Worm (Caenorhabditis elegans) whole organism, L4 larva: ENCODE measurements around the gene kin-34.
A peak's percentile ranks its signal among the peaks of the same experiment; 100 is the strongest.

Experiments used
- F44E2.7 ChIP-seq: fragments of 200-800 bp; sonication (Bioruptor generic); IDR thresholded peaks from 2 replicates; pipeline ENCODE4 v2.1.2; 2022; ENCODE audit warnings: missing genetic modification characterization, missing compliant biosample characterization
- T26A8.4 ChIP-seq: fragments of 200-800 bp; sonication (Bioruptor generic); IDR thresholded peaks from 2 replicates; pipeline ENCODE4 v1.3.6; 2022; ENCODE audit warnings: missing genetic modification characterization, missing compliant biosample characterization
- Y75B8A.6 ChIP-seq: fragments of 200-800 bp; sonication (Bioruptor generic); IDR thresholded peaks from 2 replicates; pipeline ENCODE4 v1.3.6; 2022; ENCODE audit warnings: missing genetic modification reagents, missing genetic modification characterization, missing compliant biosample characterization
- ceh-32 ChIP-seq: sonication (generic microtip); optimal IDR thresholded peaks from 2 replicates; lab custom pipeline; 2016; ENCODE audit warnings: mild to moderate bottlenecking, missing genetic modification characterization, missing compliant biosample characterization; ENCODE audit not compliant: poor library complexity
- ctbp-1 ChIP-seq: fragments of 200-800 bp; sonication (Bioruptor generic); IDR thresholded peaks from 2 replicates; pipeline ENCODE4 v1.3.6; 2022; ENCODE audit warnings: missing genetic modification reagents, missing genetic modification characterization, missing compliant biosample characterization
- daf-19 ChIP-seq: fragments of 200-800 bp; sonication (Bioruptor generic); conservative IDR thresholded peaks from 2 replicates; pipeline ENCODE4 v1.3.6; 2022; ENCODE audit warnings: missing genetic modification characterization, missing compliant biosample characterization
- dve-1 ChIP-seq: sonication (generic microtip); optimal IDR thresholded peaks from 2 replicates; lab custom pipeline; 2017; ENCODE audit warnings: antibody characterized with exemption, mild to moderate bottlenecking, missing genetic modification characterization, missing compliant biosample characterization; ENCODE audit not compliant: insufficient read depth
- egl-43 ChIP-seq: fragments of 200-800 bp; sonication (Bioruptor generic); IDR thresholded peaks from 2 replicates; pipeline ENCODE4 v1.3.6; 2022; ENCODE audit warnings: missing genetic modification reagents, missing genetic modification characterization, missing compliant biosample characterization
- fos-1 ChIP-seq: fragments of 150-350 bp; optimal IDR thresholded peaks from 2 replicates; lab custom pipeline; 2014; ENCODE audit warnings: missing biosample characterization, missing genetic modification characterization
- hif-1 ChIP-seq, 2 experiments: sonication (generic microtip); optimal IDR thresholded peaks; 2 replicates each; lab custom pipeline; 2016 to 2017; ENCODE audit warnings: missing compliant biosample characterization in 2 of 2, missing genetic modification characterization in 2 of 2, missing genetic modification reagents in 2 of 2, missing genotype in 2 of 2, mild to moderate bottlenecking in 1 of 2
- hmg-1.1 ChIP-seq: fragments of 200-800 bp; sonication (Bioruptor generic); IDR thresholded peaks from 2 replicates; pipeline ENCODE4 v1.3.6; 2022; ENCODE audit warnings: missing genetic modification reagents, missing genetic modification characterization, missing compliant biosample characterization
- jun-1 ChIP-seq: fragments of 150-350 bp; optimal IDR thresholded peaks from 2 replicates; lab custom pipeline; 2014; ENCODE audit warnings: missing biosample characterization, missing genetic modification reagents, missing genetic modification characterization
- lin-1 ChIP-seq: fragments of 200-800 bp; sonication (Bioruptor generic); IDR thresholded peaks from 2 replicates; pipeline ENCODE4 v1.3.6; 2022; ENCODE audit warnings: missing genetic modification reagents, missing genetic modification characterization, missing compliant biosample characterization
- lin-38 ChIP-seq: fragments of 200-800 bp; sonication (Bioruptor generic); IDR thresholded peaks from 2 replicates; pipeline ENCODE4 v1.3.6; 2022; ENCODE audit warnings: missing genetic modification reagents, missing genetic modification characterization, missing compliant biosample characterization
- lin-39 ChIP-seq: fragments of 150-350 bp; optimal IDR thresholded peaks from 2 replicates; lab custom pipeline; 2014; ENCODE audit warnings: missing biosample characterization, missing genetic modification reagents, missing genetic modification characterization
- lsy-2 ChIP-seq, 2 experiments: fragments of 150-350 bp in 1 of 2; sonication (generic microtip) in 1 of 2; optimal IDR thresholded peaks; 2 replicates each; lab custom pipeline; 2014 to 2017; ENCODE audit warnings: missing biosample characterization in 2 of 2, missing genetic modification characterization in 2 of 2
- mdl-1 ChIP-seq, 2 experiments: fragments of 150-350 bp in 1 of 2; sonication (generic microtip) in 1 of 2; optimal IDR thresholded peaks; 2 replicates each; lab custom pipeline; 2014 to 2017; ENCODE audit warnings: missing biosample characterization in 2 of 2, missing genetic modification characterization in 2 of 2
- mdt-29 ChIP-seq: fragments of 200-800 bp; sonication (Bioruptor generic); IDR thresholded peaks from 2 replicates; pipeline ENCODE4 v1.3.6; 2022; ENCODE audit warnings: missing genetic modification reagents, missing genetic modification characterization, missing compliant biosample characterization
- nhr-10 ChIP-seq: fragments of 150-350 bp; optimal IDR thresholded peaks from 2 replicates; lab custom pipeline; 2014; ENCODE audit warnings: missing biosample characterization, missing genetic modification characterization
- nhr-11 ChIP-seq: fragments of 150-350 bp; optimal IDR thresholded peaks from 2 replicates; lab custom pipeline; 2014; ENCODE audit warnings: missing biosample characterization, missing genetic modification characterization
- nhr-25 ChIP-seq: sonication (generic microtip); optimal IDR thresholded peaks from 2 replicates; lab custom pipeline; 2017; ENCODE audit warnings: missing genetic modification characterization, mild to moderate bottlenecking, missing compliant biosample characterization, antibody characterized with exemption, moderate library complexity, borderline replicate concordance; ENCODE audit not compliant: insufficient read depth
- nhr-28 ChIP-seq: fragments of 150-350 bp; optimal IDR thresholded peaks from 2 replicates; lab custom pipeline; 2014; ENCODE audit warnings: missing biosample characterization, missing genetic modification characterization
- nhr-77 ChIP-seq: fragments of 150-350 bp; optimal IDR thresholded peaks from 2 replicates; lab custom pipeline; 2014; ENCODE audit warnings: missing biosample characterization, missing genetic modification characterization
- pha-4 ChIP-seq, 2 experiments: fragments of 150-350 bp in 1 of 2; fragments of 200-800 bp in 1 of 2; sonication (Bioruptor generic) in 1 of 2; IDR thresholded peaks in 1 of 2; optimal IDR thresholded peaks in 1 of 2; 2 replicates each; pipeline versions ENCODE4 v1.3.6 to Lab custom; 2014 to 2022; ENCODE audit warnings: missing genetic modification characterization in 2 of 2, missing genetic modification reagents in 2 of 2, missing biosample characterization in 1 of 2, missing compliant biosample characterization in 1 of 2
- saeg-2 ChIP-seq: fragments of 200-800 bp; sonication (Bioruptor generic); IDR thresholded peaks from 2 replicates; pipeline ENCODE4 v1.3.6; 2022; ENCODE audit warnings: missing genetic modification reagents, missing genetic modification characterization, missing compliant biosample characterization
- sdz-12 ChIP-seq: fragments of 200-800 bp; sonication (Bioruptor generic); optimal IDR thresholded peaks from 2 replicates; lab custom pipeline; 2018; ENCODE audit warnings: mild to moderate bottlenecking, missing genetic modification characterization, missing compliant biosample characterization
- set-16 ChIP-seq: fragments of 200-800 bp; sonication (Bioruptor generic); IDR thresholded peaks from 2 replicates; pipeline ENCODE4 v1.3.6; 2022; ENCODE audit warnings: missing genetic modification reagents, missing genetic modification characterization, missing compliant biosample characterization
- snpc-1.2 ChIP-seq: fragments of 200-800 bp; sonication (Bioruptor generic); IDR thresholded peaks from 2 replicates; pipeline ENCODE4 v1.3.6; 2022; ENCODE audit warnings: missing genetic modification reagents, missing genetic modification characterization, missing compliant biosample characterization
- snpc-4 ChIP-seq: fragments of 150-350 bp; optimal IDR thresholded peaks from 2 replicates; lab custom pipeline; 2014; ENCODE audit warnings: missing biosample characterization, missing genetic modification characterization
- unc-130 ChIP-seq: sonication (generic microtip); optimal IDR thresholded peaks from 2 replicates; lab custom pipeline; 2016; ENCODE audit warnings: missing genetic modification reagents, missing genetic modification characterization, missing compliant biosample characterization
- unc-62 ChIP-seq, 3 experiments: fragments of 150-350 bp in 1 of 3; sonication (generic microtip); optimal IDR thresholded peaks in 2 of 3; peaks in 1 of 3; 1 replicate in 1 of 3; 2 replicates in 2 of 3; lab custom pipeline; 2014 to 2017; ENCODE audit warnings: missing biosample characterization in 3 of 3, missing genetic modification characterization in 3 of 3, missing genetic modification reagents in 3 of 3, missing genotype in 1 of 3
- zfp-2 ChIP-seq: sonication (generic microtip); optimal IDR thresholded peaks from 2 replicates; lab custom pipeline; 2016; ENCODE audit warnings: mild to moderate bottlenecking, missing genetic modification characterization, missing compliant biosample characterization
- zip-11 ChIP-seq: fragments of 200-800 bp; sonication (Bioruptor generic); IDR thresholded peaks from 2 replicates; pipeline ENCODE4 v1.3.6; 2022; ENCODE audit warnings: missing genetic modification characterization, missing compliant biosample characterization

The kin-34 gene

DNA sequence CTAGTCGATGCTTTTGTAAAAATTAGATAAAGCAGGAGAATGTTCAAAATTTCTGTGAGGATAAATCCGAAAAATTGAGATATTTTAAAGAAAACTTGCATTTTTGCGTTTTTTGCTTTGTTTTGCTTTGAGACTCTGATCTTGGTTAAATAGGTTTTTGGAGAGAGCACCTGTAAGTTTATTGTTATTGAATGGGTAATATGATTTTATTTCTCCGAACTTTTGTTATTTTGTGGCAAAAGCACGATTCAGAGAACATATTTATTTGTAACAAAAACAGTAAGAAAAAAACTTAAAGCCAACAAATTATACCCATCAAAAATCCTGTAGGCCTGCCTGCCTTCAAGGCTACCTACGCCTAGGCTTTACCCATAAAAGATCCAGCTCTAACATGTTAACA, 8.6 kb upstream of the kin-34 start, which contains the start of gene str-121:
Gene str-121 (minus strand): TSS at position 101 of the 400 bp plus-strand sequence.
- TF ChIP-seq set-16 (GFP tag; lab: Robert Waterston, UW), result no peak
- TF ChIP-seq unc-62 (GFP tag; optimal IDR thresholded peaks at IDR 0.05 in 1 of 2; lab: Kevin White, UChicago), result peak in 1 of 2 experiments; percentile 0
- TF ChIP-seq unc-62 (tag; optimal IDR thresholded peaks at IDR 0.05; lab: Kevin White, UChicago), result no peak

DNA sequence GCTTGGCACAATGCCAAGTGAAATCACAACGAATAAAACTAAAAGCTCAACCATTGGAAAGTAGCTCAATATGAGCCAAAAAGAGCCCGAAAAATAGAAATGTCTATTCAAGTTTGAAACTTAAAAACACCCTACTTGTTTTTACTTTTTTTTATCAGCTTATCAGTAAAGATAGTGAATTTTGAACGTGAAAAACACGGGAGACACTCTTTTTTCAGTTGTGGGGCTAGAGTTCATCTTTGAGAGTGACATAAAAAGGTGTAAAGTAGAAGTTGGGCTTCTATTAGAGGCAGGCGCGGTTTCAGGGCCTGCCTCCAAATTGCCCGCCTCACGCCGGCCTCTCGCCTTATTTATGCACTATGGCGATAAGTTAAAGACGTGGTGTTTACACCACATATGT, 5.7 kb upstream of the kin-34 start, which contains the start of gene oac-39:
Gene oac-39 (minus strand): TSS at position 101 of the 400 bp plus-strand sequence.
- no peak for TF ChIP-seq Y75B8A.6
- no peak for TF ChIP-seq daf-19 (GFP tag; lab: Robert Waterston, UW)
- TF ChIP-seq egl-43 (GFP tag; lab: Robert Waterston, UW), result no peak
- no peak for TF ChIP-seq F44E2.7 (GFP tag; lab: Robert Waterston, UW)
- TF ChIP-seq hmg-1.1 (GFP tag; lab: Robert Waterston, UW), result no peak
- TF ChIP-seq jun-1 (tag; lab: Kevin White, UChicago), result no peak
- TF ChIP-seq nhr-28 (tag; lab: Kevin White, UChicago), result no peak
- no peak for TF ChIP-seq snpc-1.2 (GFP tag; lab: Robert Waterston, UW)
- no peak for TF ChIP-seq lin-38 (GFP tag; lab: Robert Waterston, UW)
- TF ChIP-seq saeg-2 (GFP tag; lab: Robert Waterston, UW), result no peak
- no peak for TF ChIP-seq lin-1
- no peak for TF ChIP-seq fos-1 (tag; lab: Kevin White, UChicago)
- TF ChIP-seq ctbp-1 (GFP tag; lab: Robert Waterston, UW), result no peak
- TF ChIP-seq, all 104 proteins: peak for 0

DNA sequence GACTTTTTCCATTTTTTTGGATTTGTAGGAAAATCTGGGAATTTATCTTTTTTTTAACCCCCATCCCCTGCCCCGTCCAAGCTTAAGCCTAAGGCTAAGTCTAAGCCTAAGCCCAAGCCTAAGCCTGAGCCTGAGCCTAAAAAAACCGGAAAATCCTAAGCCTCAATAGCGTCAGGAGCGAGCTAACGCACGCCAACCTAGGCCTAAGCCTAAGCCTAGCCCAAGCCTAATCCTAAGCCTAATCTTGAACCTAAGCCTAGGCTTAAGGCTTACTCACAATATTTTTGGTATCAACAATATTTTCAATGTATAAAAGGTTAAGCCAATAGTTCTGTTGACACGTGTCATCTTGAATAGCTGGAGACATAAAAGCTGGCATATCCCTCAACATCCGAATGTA, 2.6 kb upstream of the kin-34 start:
- TF ChIP-seq snpc-4 (tag; lab: Kevin White, UChicago), result no peak

DNA sequence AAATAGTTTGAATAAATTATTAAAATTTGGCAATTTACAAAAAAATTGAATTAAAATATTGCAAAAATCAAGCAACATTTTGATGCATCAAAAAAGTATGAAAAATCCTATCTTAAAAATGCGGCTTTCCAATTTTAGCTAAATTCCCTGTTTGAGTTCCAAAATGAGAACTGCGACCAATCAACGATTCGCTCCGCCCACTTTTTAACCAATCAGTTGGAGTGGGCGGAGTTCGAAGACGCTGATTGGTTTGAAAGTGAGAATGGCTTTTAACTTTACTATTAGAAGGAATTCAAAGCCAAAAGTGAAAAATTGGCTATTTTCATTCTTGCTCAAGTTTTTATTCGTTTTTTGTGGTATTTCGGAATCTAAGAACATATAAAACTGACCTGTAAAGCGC, 1.6 kb upstream of the kin-34 start:
- TF ChIP-seq lin-38 (GFP tag; lab: Robert Waterston, UW) (no peak), sdz-12 (GFP tag; lab: Kevin White, UChicago) (no peak), nhr-11 (no peak), nhr-28 (tag; lab: Kevin White, UChicago) (no peak), mdt-29 (GFP tag; lab: Robert Waterston, UW) (no peak), nhr-77 (tag; lab: Kevin White, UChicago) (no peak), nhr-25 (tag; lab: Kevin White, UChicago) (no peak), zip-11 (no peak), snpc-1.2 (GFP tag; lab: Robert Waterston, UW) (no peak), ceh-32 (tag; lab: Kevin White, UChicago) (no peak), zfp-2 (tag; lab: Kevin White, UChicago) (no peak), Y75B8A.6 (no peak), nhr-10 (tag; lab: Kevin White, UChicago) (no peak), T26A8.4 (no peak)

DNA sequence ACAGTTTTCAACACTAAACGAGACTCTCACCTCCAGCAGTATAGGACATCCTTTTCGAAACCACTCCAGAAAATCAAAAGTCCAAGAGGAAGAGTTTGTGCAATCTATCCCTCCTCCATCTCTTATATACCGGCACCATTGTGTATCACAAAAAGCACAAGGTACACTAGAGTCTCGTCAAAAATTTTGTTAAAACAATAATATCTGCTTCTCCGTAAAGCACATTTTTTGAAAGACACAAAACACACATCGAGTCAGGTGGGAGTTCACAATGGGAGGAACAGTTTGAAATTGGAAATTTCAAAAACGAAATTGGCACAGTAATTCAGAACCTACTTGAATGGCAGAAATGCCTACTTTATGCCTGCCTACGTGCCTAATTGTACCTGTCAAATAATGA, 3.5 kb downstream of the kin-34 start, which contains the start of gene R02C2.7:
Gene R02C2.7 (minus strand): TSS at position 101 of the 400 bp plus-strand sequence.
- TF ChIP-seq unc-130 (GFP tag; lab: Kevin White, UChicago) (no peak), dve-1 (tag; lab: Kevin White, UChicago) (no peak)

DNA sequence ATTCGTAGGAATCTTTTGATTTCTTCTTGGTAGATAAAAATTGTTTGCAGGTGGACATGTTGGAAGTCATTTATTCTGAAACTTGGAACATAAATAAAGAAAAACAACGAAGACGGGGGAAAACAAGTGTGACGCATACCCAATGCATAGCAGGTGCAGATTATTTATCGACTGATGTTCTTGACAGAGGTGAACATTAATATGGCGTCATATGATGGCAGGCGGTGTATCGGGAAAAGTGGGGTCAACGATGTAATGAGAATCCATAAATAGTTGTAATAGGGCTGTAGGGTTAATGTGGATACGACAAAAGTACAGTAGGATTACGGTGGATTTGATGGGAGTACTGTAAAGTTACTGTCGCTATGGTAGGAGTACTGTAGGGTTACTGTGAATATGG, 5.7 kb downstream of the kin-34 start, which contains the start of gene txt-2:
Gene txt-2 (minus strand): TSS at position 214 of the 400 bp plus-strand sequence.
- TF ChIP-seq nhr-11, result no peak
- no peak for TF ChIP-seq fos-1 (tag; lab: Kevin White, UChicago)
- no peak for TF ChIP-seq lsy-2 (tag; optimal IDR thresholded peaks at IDR 0.05; lab: Kevin White, UChicago)
- no peak for TF ChIP-seq hif-1 (tag; optimal IDR thresholded peaks at IDR 0.05; lab: Kevin White, UChicago)
- TF ChIP-seq mdl-1 (tag; optimal IDR thresholded peaks at IDR 0.05; lab: Kevin White, UChicago), result no peak
- TF ChIP-seq sdz-12 (GFP tag; lab: Kevin White, UChicago), result no peak
- no peak for TF ChIP-seq lin-39 (tag; lab: Kevin White, UChicago)
- TF ChIP-seq pha-4 (GFP tag; IDR thresholded peaks at IDR 0.05; lab: Robert Waterston, UW), result no peak
- no peak for TF ChIP-seq pha-4 (tag; optimal IDR thresholded peaks at IDR 0.05; lab: Kevin White, UChicago)
